Worm (Caenorhabditis elegans) whole organism, L4 larva: ENCODE results near the gene sdz-15.

Experiments used
- D1046.2 ChIP-seq: fragments of 200-800 bp; sonication (Bioruptor generic); IDR thresholded peaks from 2 replicates; pipeline ENCODE4 v1.3.6; 2022; ENCODE audit warnings: missing genetic modification characterization, missing compliant biosample characterization
- F44E2.7 ChIP-seq: fragments of 200-800 bp; sonication (Bioruptor generic); IDR thresholded peaks from 2 replicates; pipeline ENCODE4 v2.1.2; 2022; ENCODE audit warnings: missing genetic modification characterization, missing compliant biosample characterization
- T20F7.1 ChIP-seq: fragments of 200-800 bp; sonication (Bioruptor generic); optimal IDR thresholded peaks from 2 replicates; lab custom pipeline; 2018; ENCODE audit warnings: mild to moderate bottlenecking, missing genetic modification characterization, missing compliant biosample characterization
- Y48G9A.11 ChIP-seq: fragments of 200-800 bp; sonication (Bioruptor generic); IDR thresholded peaks from 2 replicates; pipeline ENCODE4 v1.3.6; 2022; ENCODE audit warnings: missing genetic modification reagents, missing genetic modification characterization, missing compliant biosample characterization
- Y5F2A.4 ChIP-seq: fragments of 200-800 bp; sonication (Bioruptor generic); optimal IDR thresholded peaks from 2 replicates; lab custom pipeline; 2018; ENCODE audit warnings: mild to moderate bottlenecking, missing genetic modification characterization, missing compliant biosample characterization
- ZK546.5 ChIP-seq, 2 experiments: sonication (generic microtip); optimal IDR thresholded peaks; 2 replicates each; lab custom pipeline; 2017; ENCODE audit warnings: missing biosample characterization in 2 of 2, missing genetic modification characterization in 2 of 2
- aly-2 ChIP-seq: sonication (generic microtip); optimal IDR thresholded peaks from 2 replicates; lab custom pipeline; 2018; ENCODE audit warnings: missing biosample characterization, missing genetic modification characterization
- ama-1 ChIP-seq: fragments of 150-350 bp; optimal IDR thresholded peaks from 2 replicates; lab custom pipeline; 2014; ENCODE audit warnings: inconsistent platforms, mixed read lengths
- arid-1 ChIP-seq: fragments of 200-800 bp; sonication (Bioruptor generic); conservative IDR thresholded peaks from 2 replicates; pipeline ENCODE4 v1.3.6; 2022; ENCODE audit warnings: missing genetic modification reagents, missing genetic modification characterization, missing compliant biosample characterization
- attf-4 ChIP-seq: sonication (generic microtip); optimal IDR thresholded peaks from 3 replicates; lab custom pipeline; 2017; ENCODE audit warnings: missing biosample characterization, missing genetic modification characterization
- ceh-20 ChIP-seq: fragments of 200-800 bp; sonication (Bioruptor generic); IDR thresholded peaks from 2 replicates; pipeline ENCODE4 v1.3.6; 2022; ENCODE audit warnings: missing genetic modification reagents, missing genetic modification characterization, missing compliant biosample characterization
- ceh-62 ChIP-seq: sonication (generic microtip); optimal IDR thresholded peaks from 2 replicates; lab custom pipeline; 2017; ENCODE audit warnings: missing biosample characterization, missing genetic modification characterization
- dmd-8 ChIP-seq: fragments of 200-800 bp; sonication (Bioruptor generic); IDR thresholded peaks from 2 replicates; pipeline ENCODE4 v1.3.6; 2022; ENCODE audit warnings: missing genetic modification characterization, missing compliant biosample characterization
- duxl-1 ChIP-seq: sonication (generic microtip); optimal IDR thresholded peaks from 2 replicates; lab custom pipeline; 2016; ENCODE audit warnings: mild to moderate bottlenecking, missing genetic modification characterization, moderate library complexity, missing compliant biosample characterization; ENCODE audit not compliant: poor library complexity
- dve-1 ChIP-seq: sonication (generic microtip); optimal IDR thresholded peaks from 2 replicates; lab custom pipeline; 2017; ENCODE audit warnings: antibody characterized with exemption, mild to moderate bottlenecking, missing genetic modification characterization, missing compliant biosample characterization; ENCODE audit not compliant: insufficient read depth
- fkh-10 ChIP-seq: fragments of 150-350 bp; optimal IDR thresholded peaks from 2 replicates; lab custom pipeline; 2014; ENCODE audit warnings: missing biosample characterization, missing genetic modification reagents, missing genetic modification characterization
- hif-1 ChIP-seq, 2 experiments: sonication (generic microtip); optimal IDR thresholded peaks; 2 replicates each; lab custom pipeline; 2016 to 2017; ENCODE audit warnings: missing compliant biosample characterization in 2 of 2, missing genetic modification characterization in 2 of 2, missing genetic modification reagents in 2 of 2, missing genotype in 2 of 2, mild to moderate bottlenecking in 1 of 2
- hlh-11 ChIP-seq: fragments of 200-800 bp; sonication (Bioruptor generic); optimal IDR thresholded peaks from 2 replicates; lab custom pipeline; 2018; ENCODE audit warnings: mild to moderate bottlenecking, missing genetic modification characterization, missing compliant biosample characterization
- hmg-1.1 ChIP-seq: fragments of 200-800 bp; sonication (Bioruptor generic); IDR thresholded peaks from 2 replicates; pipeline ENCODE4 v1.3.6; 2022; ENCODE audit warnings: missing genetic modification reagents, missing genetic modification characterization, missing compliant biosample characterization
- jun-1 ChIP-seq: fragments of 150-350 bp; optimal IDR thresholded peaks from 2 replicates; lab custom pipeline; 2014; ENCODE audit warnings: missing biosample characterization, missing genetic modification reagents, missing genetic modification characterization
- lim-7 ChIP-seq: fragments of 200-800 bp; sonication (Bioruptor generic); IDR thresholded peaks from 2 replicates; pipeline ENCODE4 v1.3.6; 2022; ENCODE audit warnings: missing genetic modification characterization, missing compliant biosample characterization
- lin-1 ChIP-seq: fragments of 200-800 bp; sonication (Bioruptor generic); IDR thresholded peaks from 2 replicates; pipeline ENCODE4 v1.3.6; 2022; ENCODE audit warnings: missing genetic modification reagents, missing genetic modification characterization, missing compliant biosample characterization
- lin-13 ChIP-seq: fragments of 150-350 bp; optimal IDR thresholded peaks from 2 replicates; lab custom pipeline; 2014; ENCODE audit warnings: missing biosample characterization, missing genetic modification reagents, missing genetic modification characterization
- lin-38 ChIP-seq: fragments of 200-800 bp; sonication (Bioruptor generic); IDR thresholded peaks from 2 replicates; pipeline ENCODE4 v1.3.6; 2022; ENCODE audit warnings: missing genetic modification reagents, missing genetic modification characterization, missing compliant biosample characterization
- lsy-2 ChIP-seq, 2 experiments: fragments of 150-350 bp in 1 of 2; sonication (generic microtip) in 1 of 2; optimal IDR thresholded peaks; 2 replicates each; lab custom pipeline; 2014 to 2017; ENCODE audit warnings: missing biosample characterization in 2 of 2, missing genetic modification characterization in 2 of 2
- mdt-29 ChIP-seq: fragments of 200-800 bp; sonication (Bioruptor generic); IDR thresholded peaks from 2 replicates; pipeline ENCODE4 v1.3.6; 2022; ENCODE audit warnings: missing genetic modification reagents, missing genetic modification characterization, missing compliant biosample characterization
- mep-1 ChIP-seq: fragments of 150-350 bp; sonication (generic microtip); optimal IDR thresholded peaks from 3 replicates; lab custom pipeline; 2014; ENCODE audit warnings: missing biosample characterization, missing genetic modification characterization
- mes-2 ChIP-seq: sonication (generic microtip); optimal IDR thresholded peaks from 2 replicates; lab custom pipeline; 2016; ENCODE audit warnings: missing genotype, mild to moderate bottlenecking, missing genetic modification characterization, missing compliant biosample characterization; ENCODE audit not compliant: poor library complexity, severe bottlenecking
- mxl-3 ChIP-seq: fragments of 200-800 bp; sonication (Bioruptor generic); optimal IDR thresholded peaks from 2 replicates; lab custom pipeline; 2018; ENCODE audit warnings: mild to moderate bottlenecking, missing genetic modification characterization, missing compliant biosample characterization
- nhr-10 ChIP-seq: fragments of 150-350 bp; optimal IDR thresholded peaks from 2 replicates; lab custom pipeline; 2014; ENCODE audit warnings: missing biosample characterization, missing genetic modification characterization
- nhr-11 ChIP-seq: fragments of 150-350 bp; optimal IDR thresholded peaks from 2 replicates; lab custom pipeline; 2014; ENCODE audit warnings: missing biosample characterization, missing genetic modification characterization
- nhr-25 ChIP-seq: sonication (generic microtip); optimal IDR thresholded peaks from 2 replicates; lab custom pipeline; 2017; ENCODE audit warnings: missing genetic modification characterization, mild to moderate bottlenecking, missing compliant biosample characterization, antibody characterized with exemption, moderate library complexity, borderline replicate concordance; ENCODE audit not compliant: insufficient read depth
- nhr-28 ChIP-seq: fragments of 150-350 bp; optimal IDR thresholded peaks from 2 replicates; lab custom pipeline; 2014; ENCODE audit warnings: missing biosample characterization, missing genetic modification characterization
- nhr-48 ChIP-seq: sonication (generic microtip); optimal IDR thresholded peaks from 2 replicates; lab custom pipeline; 2016; ENCODE audit warnings: mild to moderate bottlenecking, missing genetic modification characterization, missing compliant biosample characterization
- nhr-6 ChIP-seq: fragments of 150-350 bp; optimal IDR thresholded peaks from 2 replicates; lab custom pipeline; 2014; ENCODE audit warnings: missing biosample characterization, missing genetic modification characterization
- nhr-76 ChIP-seq: fragments of 150-350 bp; optimal IDR thresholded peaks from 2 replicates; lab custom pipeline; 2014; ENCODE audit warnings: missing biosample characterization, missing genetic modification characterization
- nhr-77 ChIP-seq: fragments of 150-350 bp; optimal IDR thresholded peaks from 2 replicates; lab custom pipeline; 2014; ENCODE audit warnings: missing biosample characterization, missing genetic modification characterization
- pha-4 ChIP-seq, 2 experiments: fragments of 150-350 bp in 1 of 2; fragments of 200-800 bp in 1 of 2; sonication (Bioruptor generic) in 1 of 2; IDR thresholded peaks in 1 of 2; optimal IDR thresholded peaks in 1 of 2; 2 replicates each; pipeline versions ENCODE4 v1.3.6 to Lab custom; 2014 to 2022; ENCODE audit warnings: missing genetic modification characterization in 2 of 2, missing genetic modification reagents in 2 of 2, missing biosample characterization in 1 of 2, missing compliant biosample characterization in 1 of 2
- pqm-1 ChIP-seq: sonication (generic microtip); optimal IDR thresholded peaks from 2 replicates; lab custom pipeline; 2017; ENCODE audit warnings: missing biosample characterization, missing genetic modification characterization
- rbr-2 ChIP-seq: sonication (generic microtip); optimal IDR thresholded peaks from 2 replicates; lab custom pipeline; 2016; ENCODE audit warnings: missing genotype, missing genetic modification characterization, missing compliant biosample characterization
- saeg-2 ChIP-seq: fragments of 200-800 bp; sonication (Bioruptor generic); IDR thresholded peaks from 2 replicates; pipeline ENCODE4 v1.3.6; 2022; ENCODE audit warnings: missing genetic modification reagents, missing genetic modification characterization, missing compliant biosample characterization
- snpc-4 ChIP-seq: fragments of 150-350 bp; optimal IDR thresholded peaks from 2 replicates; lab custom pipeline; 2014; ENCODE audit warnings: missing biosample characterization, missing genetic modification characterization
- spr-1 ChIP-seq: sonication (generic microtip); optimal IDR thresholded peaks from 2 replicates; lab custom pipeline; 2016; ENCODE audit warnings: mild to moderate bottlenecking, missing genetic modification characterization, missing compliant biosample characterization
- tag-97 ChIP-seq: fragments of 200-800 bp; sonication (Bioruptor generic); IDR thresholded peaks from 2 replicates; pipeline ENCODE4 v1.3.6; 2022; ENCODE audit warnings: missing genetic modification characterization, missing compliant biosample characterization
- tra-1 ChIP-seq: fragments of 200-800 bp; sonication (Bioruptor generic); IDR thresholded peaks from 2 replicates; pipeline ENCODE4 v1.3.6; 2022; ENCODE audit warnings: missing genetic modification reagents, missing genetic modification characterization, missing compliant biosample characterization
- unc-130 ChIP-seq: sonication (generic microtip); optimal IDR thresholded peaks from 2 replicates; lab custom pipeline; 2016; ENCODE audit warnings: missing genetic modification reagents, missing genetic modification characterization, missing compliant biosample characterization
- unc-39 ChIP-seq: sonication (generic microtip); optimal IDR thresholded peaks from 2 replicates; lab custom pipeline; 2017; ENCODE audit warnings: missing biosample characterization, missing genetic modification characterization
- zfp-3 ChIP-seq: fragments of 200-800 bp; sonication (Bioruptor generic); conservative IDR thresholded peaks from 2 replicates; pipeline ENCODE4 v1.3.6; 2022; ENCODE audit warnings: missing genetic modification reagents, missing genetic modification characterization, missing compliant biosample characterization
- zip-2 ChIP-seq: fragments of 150-350 bp; optimal IDR thresholded peaks from 2 replicates; lab custom pipeline; 2014; ENCODE audit warnings: missing biosample characterization, missing genetic modification characterization

Gene sdz-15

ce11 chrIII:6452683-6453082, 45.6 kb upstream of the sdz-15 start (continued):
- 0 out of 2 replicates have a peak, but pooled peaks have one; percentile 11 for TF ChIP-seq hmg-1.1 (GFP tag; lab: Robert Waterston, UW)
- no peak for TF ChIP-seq dmd-8 (GFP tag; lab: Robert Waterston, UW)
- no peak for TF ChIP-seq unc-39 (tag; lab: Kevin White, UChicago)
- TF ChIP-seq D1046.2 (GFP tag; lab: Robert Waterston, UW): no peak
- TF ChIP-seq mdt-29 (GFP tag; lab: Robert Waterston, UW): no peak
- no peak for TF ChIP-seq nhr-76 (tag; lab: Kevin White, UChicago)
- no peak for TF ChIP-seq tag-97 (GFP tag; lab: Robert Waterston, UW)
- no peak for TF ChIP-seq nhr-25
- no peak for TF ChIP-seq Y48G9A.11
- no peak for TF ChIP-seq zfp-3 (GFP tag; lab: Robert Waterston, UW)
- TF ChIP-seq spr-1 (tag; lab: Kevin White, UChicago): no peak
- TF ChIP-seq, all 104 proteins: peak for 10

DNA sequence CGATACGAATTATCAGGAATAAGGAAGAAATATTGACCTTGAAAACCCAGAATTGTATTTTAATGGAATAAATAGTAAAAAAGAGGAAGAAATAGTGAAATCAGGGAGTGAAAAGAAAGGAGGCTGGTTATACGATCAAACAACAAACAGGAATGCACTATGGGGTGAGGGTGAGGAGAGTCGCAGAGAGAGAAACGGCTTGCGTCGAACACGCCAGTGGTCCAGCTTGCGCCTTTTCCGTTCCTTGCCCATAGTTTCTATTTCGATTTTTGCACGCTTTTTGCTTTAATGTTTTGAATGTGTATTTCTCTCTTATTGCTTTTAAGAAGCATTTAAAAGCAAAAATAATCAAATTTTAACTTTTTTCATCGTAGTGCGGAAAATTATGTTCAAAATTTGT, 44.6 kb upstream of the sdz-15 start:
- TF ChIP-seq nhr-77 (peak; percentile 72), T20F7.1 (peak; percentile 62), nhr-28 (tag; lab: Kevin White, UChicago) (peak; percentile 80), duxl-1 (tag; lab: Kevin White, UChicago) (peak; percentile 51), hmg-1.1 (GFP tag; lab: Robert Waterston, UW) (peak; percentile 78), zip-2 (tag; lab: Kevin White, UChicago) (peak; percentile 39), nhr-76 (tag; lab: Kevin White, UChicago) (no peak), saeg-2 (GFP tag; lab: Robert Waterston, UW) (no peak), mes-2 (peak; percentile 93), lim-7 (GFP tag; lab: Robert Waterston, UW) (no peak), ama-1 (lab: Kevin White, UChicago) (peak; percentile 38), lin-1 (GFP tag; lab: Robert Waterston, UW) (peak; percentile 66), pqm-1 (peak; percentile 27), lsy-2 (tag; optimal IDR thresholded peaks at IDR 0.05; lab: Kevin White, UChicago) (peak; percentile 71 to 92), snpc-4 (tag; lab: Kevin White, UChicago) (no peak), ceh-20 (peak; percentile 74), fkh-10 (GFP tag; lab: Kevin White, UChicago) (peak; percentile 7), ZK546.5 (tag; optimal IDR thresholded peaks at IDR 0.05; lab: Kevin White, UChicago) (no peak), nhr-48 (tag; lab: Kevin White, UChicago) (peak; percentile 34), arid-1 (GFP tag; lab: Robert Waterston, UW) (peak; percentile 76; the same call in 1 of the 2 replicates), attf-4 (tag; lab: Kevin White, UChicago) (no peak), nhr-25 (peak; percentile 60), aly-2 (tag; lab: Kevin White, UChicago) (no peak), pha-4 (GFP tag; IDR thresholded peaks at IDR 0.05; lab: Robert Waterston, UW) (peak; percentile 52; the same call in 1 of the 2 replicates), pha-4 (tag; optimal IDR thresholded peaks at IDR 0.05; lab: Kevin White, UChicago) (no peak), ceh-62 (tag; lab: Kevin White, UChicago) (no peak), nhr-11 (tag; lab: Kevin White, UChicago) (peak; percentile 82), unc-130 (peak; percentile 48), hlh-11 (tag; lab: Kevin White, UChicago) (peak; percentile 82), mep-1 (peak; percentile 95), dve-1 (tag; lab: Kevin White, UChicago) (peak; percentile 91), tra-1 (GFP tag; lab: Robert Waterston, UW) (peak; percentile 43; the same call in 1 of the 2 replicates), lin-38 (peak; percentile 83), mxl-3 (GFP tag; lab: Kevin White, UChicago) (peak; percentile 71), F44E2.7 (GFP tag; lab: Robert Waterston, UW) (no peak), hif-1 (tag; optimal IDR thresholded peaks at IDR 0.05; lab: Kevin White, UChicago) (peak in 1 of 2 experiments; percentile 88), Y5F2A.4 (GFP tag; lab: Kevin White, UChicago) (no peak), nhr-10 (tag; lab: Kevin White, UChicago) (no peak), spr-1 (tag; lab: Kevin White, UChicago) (peak; percentile 80), rbr-2 (tag; lab: Kevin White, UChicago) (peak; percentile 87), nhr-6 (tag; lab: Kevin White, UChicago) (peak; percentile 88), lin-13 (GFP tag; lab: Kevin White, UChicago) (peak; percentile 73), jun-1 (tag; lab: Kevin White, UChicago) (peak; percentile 5)
